Fruit fly (Drosophila melanogaster) whole organism, embryonic: ENCODE data around the gene CG10286.

ENCODE experiments used
- Atf-2 ChIP-seq: fragments of 200-800 bp; sonication (Bioruptor generic); optimal IDR thresholded peaks from 2 replicates; lab custom pipeline; 2016; ENCODE audit warnings: missing biosample characterization, missing genetic modification characterization
- Atf6 ChIP-seq: fragments of 200-800 bp; sonication (Bioruptor generic); IDR thresholded peaks from 2 replicates; pipeline ENCODE4 v1.3.6; 2022; ENCODE audit warnings: missing biosample characterization, missing genetic modification characterization
- Bgb ChIP-seq: fragments of 200-800 bp; sonication (Bioruptor generic); IDR thresholded peaks from 2 replicates; pipeline ENCODE4 v1.3.6; 2022; ENCODE audit warnings: missing biosample characterization, missing genetic modification characterization; ENCODE audit not compliant: partially characterized antibody
- CG10267 ChIP-seq: fragments of 200-800 bp; sonication (Bioruptor generic); optimal IDR thresholded peaks from 2 replicates; lab custom pipeline; 2018; ENCODE audit warnings: missing biosample characterization, mild to moderate bottlenecking, missing genetic modification characterization, moderate library complexity
- CG10979 ChIP-seq: fragments of 200-800 bp; sonication (Bioruptor generic); optimal IDR thresholded peaks from 2 replicates; lab custom pipeline; 2018; ENCODE audit warnings: missing biosample characterization, mild to moderate bottlenecking, missing genetic modification characterization, moderate library complexity
- CG14860 ChIP-seq: fragments of 200-800 bp; sonication (Bioruptor generic); IDR thresholded peaks from 3 replicates; pipeline ENCODE4 v1.3.6; 2022; ENCODE audit warnings: missing biosample characterization, missing genetic modification characterization; ENCODE audit not compliant: partially characterized antibody
- CG15073 ChIP-seq: fragments of 200-800 bp; sonication (Bioruptor generic); optimal IDR thresholded peaks from 2 replicates; lab custom pipeline; 2016; ENCODE audit warnings: missing biosample characterization, missing genetic modification characterization
- CG15601 ChIP-seq: fragments of 200-800 bp; sonication (Bioruptor generic); optimal IDR thresholded peaks from 3 replicates; lab custom pipeline; 2019; ENCODE audit warnings: missing biosample characterization, mild to moderate bottlenecking, missing genetic modification characterization, moderate library complexity
- CG1603 ChIP-seq: fragments of 200-800 bp; sonication (Bioruptor generic); optimal IDR thresholded peaks from 2 replicates; lab custom pipeline; 2019; ENCODE audit warnings: missing biosample characterization, mild to moderate bottlenecking, missing genetic modification characterization, moderate library complexity
- CG16813 ChIP-seq: fragments of 200-800 bp; sonication (Bioruptor generic); IDR thresholded peaks from 3 replicates; pipeline ENCODE4 v1.3.6; 2022; ENCODE audit warnings: missing biosample characterization, missing genetic modification characterization; ENCODE audit not compliant: partially characterized antibody
- CG17186 ChIP-seq: fragments of 200-800 bp; sonication (Bioruptor generic); optimal IDR thresholded peaks from 3 replicates; lab custom pipeline; 2017; ENCODE audit warnings: missing biosample characterization, missing genetic modification reagents, missing genetic modification characterization
- CG18262 ChIP-seq: fragments of 200-800 bp; optimal IDR thresholded peaks from 3 replicates; lab custom pipeline; 2019; ENCODE audit warnings: missing biosample characterization, mild to moderate bottlenecking, missing genetic modification characterization, moderate library complexity
- CG2116 ChIP-seq: fragments of 200-800 bp; sonication (Bioruptor generic); optimal IDR thresholded peaks from 3 replicates; lab custom pipeline; 2018; ENCODE audit warnings: missing biosample characterization, mild to moderate bottlenecking, missing genetic modification characterization
- CG2120 ChIP-seq: fragments of 200-800 bp; sonication (Bioruptor generic); optimal IDR thresholded peaks from 3 replicates; lab custom pipeline; 2016; ENCODE audit warnings: missing biosample characterization, missing genetic modification characterization
- CG31441 ChIP-seq: fragments of 200-800 bp; sonication (Bioruptor generic); IDR thresholded peaks from 2 replicates; pipeline ENCODE4 v1.3.6; 2022; ENCODE audit warnings: missing biosample characterization, missing genetic modification characterization
- CG3407 ChIP-seq: fragments of 200-800 bp; sonication (Bioruptor generic); optimal IDR thresholded peaks from 2 replicates; lab custom pipeline; 2018; ENCODE audit warnings: missing biosample characterization, mild to moderate bottlenecking, missing genetic modification characterization
- CG3995 ChIP-seq: fragments of 200-800 bp; sonication (Bioruptor generic); optimal IDR thresholded peaks from 3 replicates; lab custom pipeline; 2016; ENCODE audit warnings: missing biosample characterization, missing genetic modification characterization
- CG42726 ChIP-seq: fragments of 200-800 bp; sonication (Bioruptor generic); IDR thresholded peaks from 2 replicates; pipeline ENCODE4 v1.3.6; 2022; ENCODE audit warnings: missing biosample characterization, missing genetic modification characterization; ENCODE audit not compliant: partially characterized antibody
- CG4328 ChIP-seq: fragments of 200-800 bp; sonication (Bioruptor generic); optimal IDR thresholded peaks from 3 replicates; lab custom pipeline; 2017; ENCODE audit warnings: missing biosample characterization, missing genetic modification reagents, missing genetic modification characterization
- CG6791 ChIP-seq: fragments of 200-800 bp; sonication (Bioruptor generic); IDR thresholded peaks from 3 replicates; pipeline ENCODE4 v1.3.6; 2022; ENCODE audit warnings: missing biosample characterization, missing genetic modification characterization; ENCODE audit not compliant: partially characterized antibody
- CG6854 ChIP-seq: fragments of 200-800 bp; sonication (Bioruptor generic); optimal IDR thresholded peaks from 3 replicates; lab custom pipeline; 2017; ENCODE audit warnings: missing biosample characterization, mild to moderate bottlenecking, missing genetic modification characterization
- CG7963 ChIP-seq: fragments of 200-800 bp; sonication (Bioruptor generic); IDR thresholded peaks from 3 replicates; pipeline ENCODE4 v1.3.6; 2022; ENCODE audit warnings: missing biosample characterization, missing genetic modification characterization; ENCODE audit not compliant: partially characterized antibody
- CG8944 ChIP-seq: fragments of 200-800 bp; sonication (Bioruptor generic); optimal IDR thresholded peaks from 3 replicates; lab custom pipeline; 2016; ENCODE audit warnings: missing biosample characterization, missing genetic modification characterization
- CG9437 ChIP-seq: fragments of 200-800 bp; sonication (Bioruptor generic); optimal IDR thresholded peaks from 2 replicates; lab custom pipeline; 2018; ENCODE audit warnings: missing biosample characterization, mild to moderate bottlenecking, missing genetic modification characterization
- Fer1 ChIP-seq: fragments of 200-800 bp; sonication (Bioruptor generic); optimal IDR thresholded peaks from 2 replicates; lab custom pipeline; 2017; ENCODE audit warnings: missing biosample characterization, mild to moderate bottlenecking, missing genetic modification characterization
- MESR4 ChIP-seq: fragments of 200-800 bp; sonication (Bioruptor generic); optimal IDR thresholded peaks from 2 replicates; lab custom pipeline; 2018; ENCODE audit warnings: missing biosample characterization, mild to moderate bottlenecking, missing genetic modification characterization, moderate library complexity
- Myb ChIP-seq: fragments of 200-800 bp; sonication (Bioruptor generic); optimal IDR thresholded peaks from 2 replicates; lab custom pipeline; 2016; ENCODE audit warnings: missing biosample characterization, missing genetic modification characterization
- Side ChIP-seq: fragments of 200-800 bp; sonication (Bioruptor generic); optimal IDR thresholded peaks from 2 replicates; lab custom pipeline; 2016; ENCODE audit warnings: missing biosample characterization, missing genetic modification characterization
- TFAM ChIP-seq: fragments of 200-800 bp; sonication (Bioruptor generic); optimal IDR thresholded peaks from 2 replicates; lab custom pipeline; 2017; ENCODE audit warnings: missing biosample characterization, missing genetic modification characterization, inconsistent platforms
- ato ChIP-seq: fragments of 200-800 bp; sonication (Bioruptor generic); IDR thresholded peaks from 2 replicates; pipeline ENCODE4 v1.3.6; 2022; ENCODE audit warnings: missing biosample characterization, missing genetic modification characterization; ENCODE audit not compliant: partially characterized antibody
- bbx ChIP-seq: fragments of 200-800 bp; sonication (Bioruptor generic); IDR thresholded peaks from 2 replicates; pipeline ENCODE4 v1.3.6; 2022; ENCODE audit warnings: missing biosample characterization, missing genetic modification characterization; ENCODE audit not compliant: partially characterized antibody
- cas ChIP-seq: fragments of 200-800 bp; sonication (Bioruptor generic); IDR thresholded peaks from 2 replicates; pipeline ENCODE4 v1.3.6; 2022; ENCODE audit warnings: missing biosample characterization, missing genetic modification characterization
- emc ChIP-seq: fragments of 200-800 bp; sonication (Bioruptor generic); optimal IDR thresholded peaks from 2 replicates; lab custom pipeline; 2016; ENCODE audit warnings: missing biosample characterization, missing genetic modification characterization
- fd64A ChIP-seq: fragments of 200-800 bp; sonication (Bioruptor generic); optimal IDR thresholded peaks from 3 replicates; lab custom pipeline; 2018; ENCODE audit warnings: missing biosample characterization, mild to moderate bottlenecking, missing genetic modification characterization
- hbn ChIP-seq: fragments of 200-800 bp; sonication (Bioruptor generic); IDR thresholded peaks from 2 replicates; pipeline ENCODE4 v1.3.6; 2022; ENCODE audit warnings: missing biosample characterization, missing genetic modification characterization; ENCODE audit not compliant: partially characterized antibody
- inv ChIP-seq: fragments of 200-800 bp; sonication (Bioruptor generic); IDR thresholded peaks from 2 replicates; pipeline ENCODE4 v1.3.6; 2022; ENCODE audit warnings: missing biosample characterization, missing genetic modification characterization; ENCODE audit not compliant: partially characterized antibody
- lilli ChIP-seq: fragments of 200-800 bp; sonication (Bioruptor generic); optimal IDR thresholded peaks from 3 replicates; lab custom pipeline; 2016; ENCODE audit warnings: missing biosample characterization, missing genetic modification characterization
- lov ChIP-seq, 2 experiments: fragments of 200-800 bp in 1 of 2; fragments of >200 bp in 1 of 2; sonication (Bioruptor generic) in 1 of 2; IDR thresholded peaks in 1 of 2; optimal IDR thresholded peaks in 1 of 2; 2 replicates in 1 of 2; 3 replicates in 1 of 2; pipeline versions ENCODE4 v1.3.6 to Lab custom; 2017 to 2022; ENCODE audit warnings: missing biosample characterization in 1 of 2, missing genetic modification characterization in 1 of 2
- nerfin-1 ChIP-seq: fragments of 200-800 bp; sonication (Bioruptor generic); optimal IDR thresholded peaks from 3 replicates; lab custom pipeline; 2019; ENCODE audit warnings: missing biosample characterization, mild to moderate bottlenecking, missing genetic modification characterization, moderate library complexity
- nerfin-2 ChIP-seq: fragments of 200-800 bp; sonication (Bioruptor generic); IDR thresholded peaks from 2 replicates; pipeline ENCODE4 v1.3.6; 2022; ENCODE audit warnings: missing biosample characterization, missing genetic modification characterization; ENCODE audit not compliant: partially characterized antibody
- sna ChIP-seq: fragments of 200-800 bp; sonication (Bioruptor generic); IDR thresholded peaks from 2 replicates; pipeline ENCODE4 v1.3.6; 2022; ENCODE audit warnings: missing biosample characterization, missing genetic modification characterization; ENCODE audit not compliant: partially characterized antibody
- stwl ChIP-seq: fragments of 200-800 bp; sonication (Bioruptor generic); optimal IDR thresholded peaks from 3 replicates; lab custom pipeline; 2018; ENCODE audit warnings: missing biosample characterization, mild to moderate bottlenecking, missing genetic modification characterization, moderate library complexity
- sug ChIP-seq: fragments of 200-800 bp; optimal IDR thresholded peaks from 2 replicates; lab custom pipeline; 2019; ENCODE audit warnings: missing biosample characterization, mild to moderate bottlenecking, missing genetic modification characterization, moderate library complexity
- tio ChIP-seq: fragments of 200-800 bp; sonication (Bioruptor generic); optimal IDR thresholded peaks from 2 replicates; lab custom pipeline; 2017; ENCODE audit warnings: missing biosample characterization, missing genetic modification characterization, inconsistent platforms
- trem ChIP-seq: fragments of 200-800 bp; optimal IDR thresholded peaks from 3 replicates; lab custom pipeline; 2019; ENCODE audit warnings: missing biosample characterization, mild to moderate bottlenecking, missing genetic modification characterization, moderate library complexity
- tx ChIP-seq: fragments of 200-800 bp; sonication (Bioruptor generic); optimal IDR thresholded peaks from 2 replicates; lab custom pipeline; 2016; ENCODE audit warnings: missing biosample characterization, missing genetic modification characterization
- unc-4 ChIP-seq: fragments of 200-800 bp; sonication (Bioruptor generic); IDR thresholded peaks from 2 replicates; pipeline ENCODE4 v1.3.6; 2022; ENCODE audit warnings: missing biosample characterization, missing genetic modification characterization; ENCODE audit not compliant: partially characterized antibody
- usp ChIP-seq: fragments of >200 bp; optimal IDR thresholded peaks from 2 replicates; lab custom pipeline; 2017; ENCODE audit warnings: missing biosample characterization, missing genetic modification characterization

Gene CG10286

dm6 chr3R:6380129-6380528, 11.4 kb downstream of the CG10286 start, which contains the start of the genes CG1024 and TfIIFalpha (continued):
- TF ChIP-seq unc-4 (peak; percentile 88), bbx (GFP tag; lab: Robert Waterston, UW) (peak; percentile 77), TFAM (GFP tag; lab: Kevin White, UChicago) (no peak), CG2120 (GFP tag; lab: Kevin White, UChicago) (peak; percentile 24), ato (peak; percentile 88), lov (optimal IDR thresholded peaks at IDR 0.05; lab: Kevin White, UChicago) (no peak), lov (GFP tag; IDR thresholded peaks at IDR 0.05; lab: Robert Waterston, UW) (no peak), tio (GFP tag; lab: Kevin White, UChicago) (no peak), CG8944 (GFP tag; lab: Kevin White, UChicago) (no peak), CG6854 (GFP tag; lab: Kevin White, UChicago) (no peak), CG14860 (GFP tag; lab: Robert Waterston, UW) (peak; percentile 95), sna (GFP tag; lab: Robert Waterston, UW) (peak; percentile 90), stwl (peak; percentile 84), lilli (peak; percentile 20), Atf6 (GFP tag; lab: Robert Waterston, UW) (0 out of 2 replicates have a peak, but pooled peaks have one; percentile 9), CG1603 (peak; percentile 23), nerfin-1 (tag; lab: Kevin White, UChicago) (peak; percentile 9), CG6791 (GFP tag; lab: Robert Waterston, UW) (peak; percentile 86), MESR4 (GFP tag; lab: Kevin White, UChicago) (peak; percentile 8), Bgb (peak; percentile 79), sug (tag; lab: Kevin White, UChicago) (peak; percentile 35), CG3407 (GFP tag; lab: Kevin White, UChicago) (no peak), emc (GFP tag; lab: Kevin White, UChicago) (no peak), CG10267 (peak; percentile 29), Myb (peak; percentile 39), CG16813 (peak; percentile 86), CG15601 (tag; lab: Kevin White, UChicago) (no peak), fd64A (GFP tag; lab: Kevin White, UChicago) (no peak), tx (GFP tag; lab: Kevin White, UChicago) (no peak), usp (GFP tag; lab: Kevin White, UChicago) (no peak), CG15073 (no peak), CG7963 (peak; percentile 87), CG10979 (peak; percentile 4), CG2116 (GFP tag; lab: Kevin White, UChicago) (peak; percentile 90), Atf-2 (GFP tag; lab: Kevin White, UChicago) (no peak), trem (peak; percentile 70), CG4328 (GFP tag; lab: Kevin White, UChicago) (no peak), nerfin-2 (peak; percentile 96), inv (peak; percentile 84), Fer1 (GFP tag; lab: Kevin White, UChicago) (peak; percentile 20), CG9437 (GFP tag; lab: Kevin White, UChicago) (no peak), cas (GFP tag; lab: Robert Waterston, UW) (no peak), CG31441 (peak; percentile 73), hbn (peak; percentile 91), CG3995 (GFP tag; lab: Kevin White, UChicago) (peak; percentile 98), CG18262 (no peak), Side (GFP tag; lab: Kevin White, UChicago) (peak; percentile 3), CG42726 (GFP tag; lab: Robert Waterston, UW) (peak; percentile 4; the same call in 1 of the 2 replicates), CG17186 (peak; percentile 25)
